Worm (Caenorhabditis elegans) whole organism, L4 larva: ENCODE data around the gene rec-8.
A peak's percentile ranks its signal among the peaks of the same experiment; 100 is the strongest.

Experiments used
- F49E8.2 ChIP-seq: sonication (generic microtip); optimal IDR thresholded peaks from 2 replicates; lab custom pipeline; 2016; ENCODE audit warnings: missing compliant biosample characterization, mild to moderate bottlenecking, missing genetic modification characterization, borderline replicate concordance
- arid-1 ChIP-seq: fragments of 200-800 bp; sonication (Bioruptor generic); conservative IDR thresholded peaks from 2 replicates; pipeline ENCODE4 v1.3.6; 2022; ENCODE audit warnings: missing genetic modification reagents, missing genetic modification characterization, missing compliant biosample characterization
- fkh-10 ChIP-seq: fragments of 150-350 bp; optimal IDR thresholded peaks from 2 replicates; lab custom pipeline; 2014; ENCODE audit warnings: missing biosample characterization, missing genetic modification reagents, missing genetic modification characterization
- fos-1 ChIP-seq: fragments of 150-350 bp; optimal IDR thresholded peaks from 2 replicates; lab custom pipeline; 2014; ENCODE audit warnings: missing biosample characterization, missing genetic modification characterization
- lin-1 ChIP-seq: fragments of 200-800 bp; sonication (Bioruptor generic); IDR thresholded peaks from 2 replicates; pipeline ENCODE4 v1.3.6; 2022; ENCODE audit warnings: missing genetic modification reagents, missing genetic modification characterization, missing compliant biosample characterization
- lin-13 ChIP-seq: fragments of 150-350 bp; optimal IDR thresholded peaks from 2 replicates; lab custom pipeline; 2014; ENCODE audit warnings: missing biosample characterization, missing genetic modification reagents, missing genetic modification characterization
- nhr-237 ChIP-seq: sonication (generic microtip); optimal IDR thresholded peaks from 2 replicates; lab custom pipeline; 2017; ENCODE audit warnings: missing biosample characterization, missing genetic modification characterization
- nhr-25 ChIP-seq: sonication (generic microtip); optimal IDR thresholded peaks from 2 replicates; lab custom pipeline; 2017; ENCODE audit warnings: missing genetic modification characterization, mild to moderate bottlenecking, missing compliant biosample characterization, antibody characterized with exemption, moderate library complexity, borderline replicate concordance; ENCODE audit not compliant: insufficient read depth
- nhr-28 ChIP-seq: fragments of 150-350 bp; optimal IDR thresholded peaks from 2 replicates; lab custom pipeline; 2014; ENCODE audit warnings: missing biosample characterization, missing genetic modification characterization
- nhr-76 ChIP-seq: fragments of 150-350 bp; optimal IDR thresholded peaks from 2 replicates; lab custom pipeline; 2014; ENCODE audit warnings: missing biosample characterization, missing genetic modification characterization
- unc-62 ChIP-seq, 3 experiments: fragments of 150-350 bp in 1 of 3; sonication (generic microtip); optimal IDR thresholded peaks in 2 of 3; peaks in 1 of 3; 1 replicate in 1 of 3; 2 replicates in 2 of 3; lab custom pipeline; 2014 to 2017; ENCODE audit warnings: missing biosample characterization in 3 of 3, missing genetic modification characterization in 3 of 3, missing genetic modification reagents in 3 of 3, missing genotype in 1 of 3
- vab-7 ChIP-seq: fragments of 200-800 bp; sonication (Bioruptor generic); IDR thresholded peaks from 2 replicates; pipeline ENCODE4 v1.3.6; 2022; ENCODE audit warnings: missing genetic modification reagents, missing genetic modification characterization, missing compliant biosample characterization
- ztf-11 ChIP-seq: fragments of 150-350 bp; optimal IDR thresholded peaks from 2 replicates; lab custom pipeline; 2014; ENCODE audit warnings: missing biosample characterization, missing genetic modification characterization

DNA sequence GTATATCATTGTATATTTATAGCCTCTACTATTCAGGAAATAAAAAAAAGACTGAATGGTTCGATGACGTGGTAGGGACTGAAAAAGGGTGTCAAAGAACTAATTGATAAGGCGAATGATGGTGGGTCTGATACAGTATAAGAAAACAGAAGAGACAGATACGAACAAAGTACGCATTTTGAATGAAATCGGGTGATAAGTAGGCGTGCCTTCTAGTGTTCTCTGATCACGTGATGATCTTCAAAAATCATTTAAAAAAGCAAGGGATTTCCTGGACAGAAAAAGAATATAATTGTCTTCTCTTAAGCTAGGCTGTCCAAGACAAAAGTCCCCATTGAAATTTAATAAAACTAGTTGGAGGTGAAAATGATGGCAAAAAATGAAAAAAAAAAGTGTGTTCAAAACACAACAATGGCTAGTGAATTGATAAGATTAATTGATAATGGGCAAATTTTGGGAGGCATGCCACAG is 40.3 kb upstream of the rec-8 start:
- TF ChIP-seq lin-1 = no peak
- TF ChIP-seq fos-1 = no peak
- TF ChIP-seq F49E8.2 (tag; lab: Kevin White, UChicago) = no peak
- TF ChIP-seq nhr-237 (tag; lab: Kevin White, UChicago) = no peak
- TF ChIP-seq fkh-10 (GFP tag; lab: Kevin White, UChicago) = no peak
- TF ChIP-seq lin-13 (GFP tag; lab: Kevin White, UChicago) = peak; percentile 23
- TF ChIP-seq nhr-76 (tag; lab: Kevin White, UChicago) = no peak
- TF ChIP-seq ztf-11 (tag; lab: Kevin White, UChicago) = no peak
- no peak for TF ChIP-seq vab-7
- TF ChIP-seq arid-1 (GFP tag; lab: Robert Waterston, UW) = no peak
- TF ChIP-seq nhr-25 (tag; lab: Kevin White, UChicago) = no peak
- TF ChIP-seq unc-62 (GFP tag; optimal IDR thresholded peaks at IDR 0.05 in 1 of 2; lab: Kevin White, UChicago) = peak in 1 of 2 experiments; percentile 83
- no peak for TF ChIP-seq unc-62 (tag; optimal IDR thresholded peaks at IDR 0.05; lab: Kevin White, UChicago)
- TF ChIP-seq nhr-28 (tag; lab: Kevin White, UChicago) = peak; percentile 68
